Worm (Caenorhabditis elegans): ENCODE measurements around the gene odr-10.
A peak's percentile ranks its signal among the peaks of the same experiment; 100 is the strongest.
"Not testable (repeated sequence)": the region's sequence is repeated elsewhere in the genome, so short reads cannot be mapped to it uniquely, and the experiment has no call there.

odr-10 gene

DNA sequence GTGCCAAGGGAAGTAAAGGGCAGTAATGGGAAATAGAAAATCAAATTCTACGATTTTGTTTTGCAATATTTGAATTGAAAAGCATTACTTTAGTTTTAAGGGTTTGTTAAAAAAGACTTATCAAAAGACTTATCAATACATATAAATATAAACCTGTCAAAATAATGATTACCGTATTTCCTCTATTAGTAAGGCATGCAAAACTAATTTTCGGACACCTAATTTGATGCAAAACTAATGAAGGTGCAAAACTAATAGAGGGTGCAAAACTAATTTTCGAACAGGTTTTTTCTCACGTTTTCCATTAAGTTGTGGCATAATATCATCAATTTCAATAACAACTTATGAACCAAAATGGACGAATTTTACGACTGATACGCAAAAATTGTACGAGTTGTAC is 16.1 kb upstream of the odr-10 start, which contains the start of gene F41C6.6:
Gene F41C6.6, minus strand, starts transcription at position 101 of the 400 bp plus-strand sequence.
- TF ChIP-seq ets-5 (GFP tag; IDR thresholded peaks at IDR 0.05); hlh-4 (tag; optimal IDR thresholded peaks at IDR 0.05); blmp-1 (tag; optimal IDR thresholded peaks at IDR 0.05): not testable (repeated sequence)

DNA sequence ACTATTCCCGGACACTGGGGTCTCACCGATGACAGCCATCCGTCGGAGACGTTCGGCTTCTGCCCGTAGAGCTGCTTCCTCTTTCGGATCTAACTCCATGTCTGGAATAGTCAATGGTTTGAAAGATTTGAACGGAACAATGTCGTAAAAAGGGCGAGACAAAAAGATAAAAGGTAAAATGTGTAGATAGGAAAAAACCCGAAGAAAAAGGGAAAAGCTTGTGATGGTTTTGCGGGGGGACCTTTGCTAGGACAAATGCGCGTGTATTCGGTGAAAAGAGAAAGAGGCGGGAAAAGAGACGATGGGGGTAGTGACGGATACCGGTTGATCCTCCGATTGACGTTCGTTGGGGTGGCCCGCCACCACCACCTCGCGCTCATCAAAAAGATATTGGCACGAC is 11.7 kb upstream of the odr-10 start, which contains the start of gene col-173:
Gene col-173, minus strand, starts transcription at position 101 of the 400 bp plus-strand sequence.
- TF ChIP-seq unc-30 (tag; optimal IDR thresholded peaks at IDR 0.05) (no peak), efl-1 (optimal IDR thresholded peaks at IDR 0.05) (no peak), efl-1 (GFP tag; optimal IDR thresholded peaks at IDR 0.05 in 1 of 2) (peak in 1 of 2 experiments; percentile 46)

DNA sequence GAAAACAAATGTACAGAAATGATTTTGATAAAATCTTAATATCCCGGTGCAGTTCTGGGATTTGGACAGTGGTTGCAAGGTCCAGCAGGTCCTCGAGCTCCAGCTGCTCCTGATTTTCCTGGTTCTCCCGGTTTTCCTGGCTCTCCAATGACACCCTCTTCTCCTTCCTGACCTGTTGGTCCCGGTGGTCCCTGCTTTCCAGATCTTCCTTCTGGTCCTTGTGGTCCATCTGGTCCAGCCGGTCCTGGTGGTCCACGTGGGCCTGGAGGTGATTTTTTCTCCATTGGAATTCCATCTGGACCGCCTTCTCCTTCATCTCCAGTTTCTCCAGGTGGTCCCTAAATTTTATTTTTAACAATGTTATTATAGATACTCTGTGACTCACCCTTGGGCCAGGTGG is 9.5 kb upstream of the odr-10 start:
- TF ChIP-seq C04F5.9 (tag; optimal IDR thresholded peaks at IDR 0.05): no peak
- TF ChIP-seq mab-9 (GFP tag; IDR thresholded peaks at IDR 0.05): no peak

DNA sequence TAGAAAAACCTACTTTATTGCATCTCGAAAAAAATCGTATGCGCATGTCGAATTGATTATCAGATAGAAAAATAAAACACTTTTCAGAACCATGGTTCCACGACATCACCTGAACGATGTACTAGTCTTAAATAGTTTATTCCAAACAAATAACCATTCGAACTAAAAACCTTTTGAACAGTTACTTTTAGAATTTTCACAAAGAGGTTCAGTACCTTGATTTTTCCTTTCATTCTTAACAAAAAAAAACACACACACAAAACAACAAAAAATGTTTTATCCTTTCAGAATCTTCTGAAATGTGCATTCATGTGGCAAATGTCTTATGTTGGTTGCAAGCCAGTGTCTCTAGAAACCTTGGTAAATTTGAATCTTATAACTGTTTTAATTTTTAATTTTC is 9.0 kb upstream of the odr-10 start, which contains the start of gene F41C6.4:
Gene F41C6.4, minus strand, starts transcription at position 101 of the 400 bp plus-strand sequence.
- TF ChIP-seq fkh-8 (tag; optimal IDR thresholded peaks at IDR 0.05) (no peak), sup-37 (GFP tag; optimal IDR thresholded peaks at IDR 0.05) (no peak), tbx-2 (tag; optimal IDR thresholded peaks at IDR 0.05) (no peak), ets-5 (GFP tag; IDR thresholded peaks at IDR 0.05) (no peak), ceh-82 (tag; optimal IDR thresholded peaks at IDR 0.05) (no peak), unc-30 (tag; optimal IDR thresholded peaks at IDR 0.05) (no peak), blmp-1 (tag; optimal IDR thresholded peaks at IDR 0.05) (no peak), nhr-28 (tag; optimal IDR thresholded peaks at IDR 0.05) (no peak), nhr-76 (tag; optimal IDR thresholded peaks at IDR 0.05) (no peak), nhr-12 (tag; optimal IDR thresholded peaks at IDR 0.05) (no peak), ama-1 (optimal IDR thresholded peaks at IDR 0.05) (no peak)

DNA sequence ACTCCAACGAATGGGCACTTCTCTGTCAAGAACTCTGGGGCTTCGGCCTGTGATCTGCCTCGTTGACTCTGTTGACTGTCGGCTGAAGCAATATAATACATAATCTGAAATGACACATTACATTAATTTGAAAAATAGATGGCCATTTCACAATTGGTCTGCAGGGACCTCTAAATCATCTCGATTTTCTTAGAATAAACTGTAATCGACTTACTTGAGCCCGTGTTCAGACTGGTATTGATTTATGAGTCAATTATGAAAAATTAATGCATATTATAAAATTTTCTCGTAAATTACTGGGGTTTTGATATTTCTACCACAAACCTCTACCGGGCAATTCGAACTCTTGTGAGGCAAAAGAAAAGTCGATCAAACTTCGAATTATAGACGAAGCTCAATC is 2.9 kb upstream of the odr-10 start, which contains the start of gene C53B7.6:
Gene C53B7.6, minus strand, starts transcription at position 101 of the 400 bp plus-strand sequence.
- not testable (repeated sequence) for TF ChIP-seq elt-3, xbp-1, hlh-4 (tag; optimal IDR thresholded peaks at IDR 0.05)

- TF ChIP-seq dpl-1 (GFP tag; optimal IDR thresholded peaks at IDR 0.05) (peak in 1 of 3 experiments; percentile 11), efl-1 (optimal IDR thresholded peaks at IDR 0.05) (peak in 1 of 2 experiments; percentile 14), efl-1 (GFP tag; optimal IDR thresholded peaks at IDR 0.05 in 1 of 2) (no peak), ceh-82 (tag; optimal IDR thresholded peaks at IDR 0.05) (peak in 1 of 3 experiments; percentile 15), hlh-17 (GFP tag; optimal IDR thresholded peaks at IDR 0.05; ENCODE audit: borderline replicate concordance) (no peak), nhr-47 (tag; optimal IDR thresholded peaks at IDR 0.05) (peak; percentile 47), xbp-1 (tag; optimal IDR thresholded peaks at IDR 0.05) (peak; percentile 54), nhr-12 (tag; optimal IDR thresholded peaks at IDR 0.05) (no peak), mdl-1 (tag; optimal IDR thresholded peaks at IDR 0.05) (peak in 1 of 2 experiments; percentile 13), elt-2 (tag; optimal IDR thresholded peaks at IDR 0.05) (peak; percentile 49), nhr-90 (tag; optimal IDR thresholded peaks at IDR 0.05; ENCODE audit: poor library complexity) (peak; percentile 66), lin-14 (GFP tag; optimal IDR thresholded peaks at IDR 0.05) (peak; percentile 50), nhr-20 (tag; optimal IDR thresholded peaks at IDR 0.05) (peak; percentile 51), nhr-71 (tag; optimal IDR thresholded peaks at IDR 0.05) (peak; percentile 58), F16B12.6 (tag; optimal IDR thresholded peaks at IDR 0.05) (no peak), zip-4 (GFP tag; optimal IDR thresholded peaks at IDR 0.05) (no peak), elt-3 (tag; optimal IDR thresholded peaks at IDR 0.05) (peak in 3 of 6 experiments; percentile 25 to 46 (median 28)), C34B4.2 (tag; optimal IDR thresholded peaks at IDR 0.05) (no peak), ceh-88 (GFP tag; IDR thresholded peaks at IDR 0.05) (0 out of 2 replicates have a peak, but pooled peaks have one; percentile 33), swsn-7 (tag; optimal IDR thresholded peaks at IDR 0.05) (peak; percentile 31), nhr-77 (tag; optimal IDR thresholded peaks at IDR 0.05) (peak; percentile 7), snu-23 (GFP tag; optimal IDR thresholded peaks at IDR 0.05) (peak; percentile 71), mep-1 (tag; optimal IDR thresholded peaks at IDR 0.05) (peak; percentile 66), ztf-11 (tag; optimal IDR thresholded peaks at IDR 0.05) (peak in 1 of 2 experiments; percentile 8), zag-1 (tag; optimal IDR thresholded peaks at IDR 0.05) (no peak), rnt-1 (tag; optimal IDR thresholded peaks at IDR 0.05) (peak; percentile 78), grh-1 (GFP tag; IDR thresholded peaks at IDR 0.05) (peak; percentile 54; the same call in 1 of the 2 replicates), lir-3 (tag; optimal IDR thresholded peaks at IDR 0.05; ENCODE audit: poor library complexity) (peak; percentile 35), mab-9 (GFP tag; IDR thresholded peaks at IDR 0.05) (no peak)
Measured at ce11 chrX:6867707-6868106, 2.0 kb upstream of the odr-10 start.

All from whole organism, L1 larva.